Worm (Caenorhabditis elegans): ENCODE results near the gene str-30.

ce11 chrV:3702998-3703397 is 21.9 kb upstream of the str-30 start:
- TF ChIP-seq flt-1 (GFP tag; IDR thresholded peaks at IDR 0.05): no peak
- no peak for TF ChIP-seq cog-1 (tag; optimal IDR thresholded peaks at IDR 0.05)
